Fruit fly (Drosophila melanogaster) whole organism, embryonic: ENCODE data around the gene CG43737.

Experiments
- Asciz ChIP-seq: fragments of 200-800 bp; sonication (Bioruptor generic); optimal IDR thresholded peaks from 2 replicates; lab custom pipeline; 2017; ENCODE audit warnings: missing biosample characterization, mild to moderate bottlenecking, missing genetic modification characterization, missing genetic modification reagents
- Atf6 ChIP-seq: fragments of 200-800 bp; sonication (Bioruptor generic); IDR thresholded peaks from 2 replicates; pipeline ENCODE4 v1.3.6; 2022; ENCODE audit warnings: missing biosample characterization, missing genetic modification characterization
- CG10267 ChIP-seq: fragments of 200-800 bp; sonication (Bioruptor generic); optimal IDR thresholded peaks from 2 replicates; lab custom pipeline; 2018; ENCODE audit warnings: missing biosample characterization, mild to moderate bottlenecking, missing genetic modification characterization, moderate library complexity
- CG10274 ChIP-seq: fragments of 200-800 bp; sonication (Bioruptor generic); optimal IDR thresholded peaks from 3 replicates; lab custom pipeline; 2017; ENCODE audit warnings: missing biosample characterization, mild to moderate bottlenecking, missing genetic modification characterization
- CG10321 ChIP-seq: fragments of 200-800 bp; sonication (Bioruptor generic); IDR thresholded peaks from 2 replicates; pipeline ENCODE4 v1.3.6; 2022; ENCODE audit warnings: missing biosample characterization, missing genetic modification characterization
- CG11247 ChIP-seq: fragments of 200-800 bp; sonication (Bioruptor generic); IDR thresholded peaks from 2 replicates; pipeline ENCODE4 v1.3.6; 2022; ENCODE audit warnings: missing biosample characterization, missing genetic modification characterization
- CG13624 ChIP-seq: fragments of 200-800 bp; sonication (Bioruptor generic); optimal IDR thresholded peaks from 2 replicates; lab custom pipeline; 2016; ENCODE audit warnings: missing biosample characterization, missing genetic modification characterization
- CG1792 ChIP-seq: fragments of 200-800 bp; sonication (Bioruptor generic); optimal IDR thresholded peaks from 2 replicates; lab custom pipeline; 2016; ENCODE audit warnings: missing biosample characterization, missing genetic modification characterization
- CG1832 ChIP-seq: fragments of 200-800 bp; sonication (Bioruptor generic); optimal IDR thresholded peaks from 2 replicates; lab custom pipeline; 2017; ENCODE audit warnings: missing biosample characterization, mild to moderate bottlenecking, missing genetic modification characterization, inconsistent platforms
- CG2199 ChIP-seq: fragments of 200-800 bp; sonication (Bioruptor generic); IDR thresholded peaks from 3 replicates; pipeline ENCODE4 v1.3.6; 2022; ENCODE audit warnings: missing biosample characterization, missing genetic modification characterization
- CG3163 ChIP-seq: fragments of 200-800 bp; sonication (Bioruptor generic); optimal IDR thresholded peaks from 3 replicates; lab custom pipeline; 2016; ENCODE audit warnings: missing biosample characterization, missing genetic modification characterization
- CG3995 ChIP-seq: fragments of 200-800 bp; sonication (Bioruptor generic); optimal IDR thresholded peaks from 3 replicates; lab custom pipeline; 2016; ENCODE audit warnings: missing biosample characterization, missing genetic modification characterization
- CG42726 ChIP-seq: fragments of 200-800 bp; sonication (Bioruptor generic); IDR thresholded peaks from 2 replicates; pipeline ENCODE4 v1.3.6; 2022; ENCODE audit warnings: missing biosample characterization, missing genetic modification characterization; ENCODE audit not compliant: partially characterized antibody
- CG4707 ChIP-seq: fragments of 200-800 bp; sonication (Bioruptor generic); optimal IDR thresholded peaks from 2 replicates; lab custom pipeline; 2018; ENCODE audit warnings: missing biosample characterization, mild to moderate bottlenecking, missing genetic modification characterization, moderate library complexity
- CG4820 ChIP-seq: fragments of 200-800 bp; sonication (Bioruptor generic); optimal IDR thresholded peaks from 3 replicates; lab custom pipeline; 2016; ENCODE audit warnings: missing biosample characterization, missing genetic modification characterization
- CG6765 ChIP-seq: fragments of 200-800 bp; sonication (Bioruptor generic); optimal IDR thresholded peaks from 3 replicates; lab custom pipeline; 2017; ENCODE audit warnings: missing biosample characterization, mild to moderate bottlenecking, missing genetic modification characterization
- CG6854 ChIP-seq: fragments of 200-800 bp; sonication (Bioruptor generic); optimal IDR thresholded peaks from 3 replicates; lab custom pipeline; 2017; ENCODE audit warnings: missing biosample characterization, mild to moderate bottlenecking, missing genetic modification characterization
- CG7271 ChIP-seq: fragments of 200-800 bp; sonication (Bioruptor generic); optimal IDR thresholded peaks from 2 replicates; lab custom pipeline; 2018; ENCODE audit warnings: missing biosample characterization, mild to moderate bottlenecking, missing genetic modification characterization, moderate library complexity
- CG8281 ChIP-seq: fragments of 200-800 bp; sonication (Bioruptor generic); optimal IDR thresholded peaks from 2 replicates; lab custom pipeline; 2018; ENCODE audit warnings: missing biosample characterization, mild to moderate bottlenecking, missing genetic modification characterization, moderate library complexity
- CG8290 ChIP-seq, 3 experiments: fragments of 200-800 bp; sonication (Bioruptor generic); optimal IDR thresholded peaks; 2 replicates each; lab custom pipeline; 2016 to 2019; ENCODE audit warnings: missing biosample characterization in 3 of 3, missing genetic modification characterization in 3 of 3, mild to moderate bottlenecking in 2 of 3, moderate library complexity in 1 of 3
- CG9215 ChIP-seq: fragments of 200-800 bp; sonication (Bioruptor generic); IDR thresholded peaks from 2 replicates; pipeline ENCODE4 v1.3.6; 2022; ENCODE audit warnings: missing biosample characterization, missing genetic modification characterization
- Dref ChIP-seq: fragments of 200-800 bp; sonication (Bioruptor generic); IDR thresholded peaks from 2 replicates; pipeline ENCODE4 v1.3.6; 2022; ENCODE audit warnings: missing biosample characterization, missing genetic modification characterization
- Hand ChIP-seq: fragments of 200-800 bp; sonication (Bioruptor generic); optimal IDR thresholded peaks from 2 replicates; lab custom pipeline; 2017; ENCODE audit warnings: mild to moderate bottlenecking, missing biosample characterization, missing genetic modification reagents, missing genetic modification characterization
- HmgD ChIP-seq: fragments of 200-800 bp; sonication (Bioruptor generic); optimal IDR thresholded peaks from 3 replicates; lab custom pipeline; 2016; ENCODE audit warnings: missing biosample characterization, missing genetic modification characterization
- Hr39 ChIP-seq: fragments of >200 bp; optimal IDR thresholded peaks from 2 replicates; lab custom pipeline; 2017
- Hr78 ChIP-seq, 2 experiments: fragments of 200-800 bp in 1 of 2; fragments of >200 bp in 1 of 2; sonication (Bioruptor generic) in 1 of 2; optimal IDR thresholded peaks; 2 replicates each; lab custom pipeline; 2017 to 2019; ENCODE audit warnings: missing biosample characterization in 2 of 2, missing genetic modification characterization in 2 of 2, mild to moderate bottlenecking in 1 of 2, moderate library complexity in 1 of 2
- Ssrp ChIP-seq: fragments of 200-800 bp; sonication (Bioruptor generic); optimal IDR thresholded peaks from 2 replicates; lab custom pipeline; 2018; ENCODE audit warnings: missing biosample characterization, mild to moderate bottlenecking, missing genetic modification characterization, moderate library complexity
- Trl ChIP-seq, 3 experiments: fragments of >200 bp in 2 of 3; fragments of 200-800 bp in 1 of 3; sonication (Bioruptor generic) in 1 of 3; optimal IDR thresholded peaks; 2 replicates in 1 of 3; 3 replicates in 2 of 3; lab custom pipeline; 2016 to 2017; ENCODE audit warnings: missing biosample characterization in 1 of 3, missing genetic modification characterization in 1 of 3
- cg ChIP-seq: fragments of 200-800 bp; sonication (Bioruptor generic); optimal IDR thresholded peaks from 3 replicates; lab custom pipeline; 2019; ENCODE audit warnings: missing biosample characterization, mild to moderate bottlenecking, missing genetic modification characterization, moderate library complexity
- chn ChIP-seq: fragments of 200-800 bp; sonication (Bioruptor generic); optimal IDR thresholded peaks from 2 replicates; lab custom pipeline; 2016; ENCODE audit warnings: missing biosample characterization, missing genetic modification characterization
- crol ChIP-seq: fragments of 200-800 bp; sonication (Bioruptor generic); IDR thresholded peaks from 2 replicates; pipeline ENCODE4 v1.3.6; 2022; ENCODE audit warnings: missing biosample characterization, missing genetic modification characterization
- ftz-f1 ChIP-seq: fragments of 200-800 bp; sonication (Bioruptor generic); optimal IDR thresholded peaks from 2 replicates; lab custom pipeline; 2016; ENCODE audit warnings: missing biosample characterization, missing genetic modification characterization
- gcm ChIP-seq: fragments of 200-800 bp; sonication (Bioruptor generic); optimal IDR thresholded peaks from 2 replicates; lab custom pipeline; 2019; ENCODE audit warnings: missing biosample characterization, mild to moderate bottlenecking, missing genetic modification characterization, moderate library complexity
- knrl ChIP-seq: fragments of 200-800 bp; sonication (Bioruptor generic); IDR thresholded peaks from 3 replicates; pipeline ENCODE4 v1.3.6; 2022; ENCODE audit warnings: missing biosample characterization, missing genetic modification characterization; ENCODE audit not compliant: partially characterized antibody
- lola ChIP-seq, 3 experiments: fragments of >200 bp in 2 of 3; fragments of 200-800 bp in 1 of 3; sonication (Bioruptor generic) in 1 of 3; optimal IDR thresholded peaks; 2 replicates each; lab custom pipeline; 2017 to 2019; ENCODE audit warnings: missing biosample characterization in 3 of 3, missing genetic modification characterization in 3 of 3, mild to moderate bottlenecking in 1 of 3, moderate library complexity in 1 of 3
- lov ChIP-seq, 2 experiments: fragments of 200-800 bp in 1 of 2; fragments of >200 bp in 1 of 2; sonication (Bioruptor generic) in 1 of 2; IDR thresholded peaks in 1 of 2; optimal IDR thresholded peaks in 1 of 2; 2 replicates in 1 of 2; 3 replicates in 1 of 2; pipeline versions ENCODE4 v1.3.6 to Lab custom; 2017 to 2022; ENCODE audit warnings: missing biosample characterization in 1 of 2, missing genetic modification characterization in 1 of 2
- oc ChIP-seq: fragments of 200-800 bp; sonication (Bioruptor generic); optimal IDR thresholded peaks from 2 replicates; lab custom pipeline; 2018; ENCODE audit warnings: missing biosample characterization, mild to moderate bottlenecking, missing genetic modification characterization, moderate library complexity
- otp ChIP-seq: fragments of 200-800 bp; sonication (Bioruptor generic); IDR thresholded peaks from 3 replicates; pipeline ENCODE4, ENCODE4 v1.3.6; 2022; ENCODE audit warnings: missing biosample characterization, missing genetic modification characterization
- pan ChIP-seq, 4 experiments: fragments of >200 bp in 3 of 4; fragments of 200-800 bp in 1 of 4; sonication (Bioruptor generic) in 1 of 4; optimal IDR thresholded peaks in 3 of 4; IDR thresholded peaks in 1 of 4; 2 replicates each; pipeline versions ENCODE4 v1.3.6 to Lab custom; 2017 to 2022; ENCODE audit warnings: missing biosample characterization in 2 of 4, missing genetic modification characterization in 2 of 4, mixed read lengths in 1 of 4
- phol ChIP-seq: fragments of 200-800 bp; sonication (Bioruptor generic); optimal IDR thresholded peaks from 3 replicates; lab custom pipeline; 2018; ENCODE audit warnings: missing biosample characterization, mild to moderate bottlenecking, missing genetic modification characterization, moderate library complexity
- rib ChIP-seq: fragments of 200-800 bp; sonication (Bioruptor generic); IDR thresholded peaks from 2 replicates; pipeline ENCODE4 v1.3.6; 2022; ENCODE audit warnings: missing biosample characterization, missing genetic modification characterization
- sim ChIP-seq: fragments of 200-800 bp; sonication (Bioruptor generic); IDR thresholded peaks from 2 replicates; pipeline ENCODE4 v1.3.6; 2022; ENCODE audit warnings: missing biosample characterization, missing genetic modification characterization
- wdn ChIP-seq: fragments of 200-800 bp; sonication (Bioruptor generic); IDR thresholded peaks from 2 replicates; pipeline ENCODE4 v1.3.6; 2022; ENCODE audit warnings: missing biosample characterization, missing genetic modification characterization
- yki ChIP-seq: fragments of >200 bp; optimal IDR thresholded peaks from 3 replicates; lab custom pipeline; 2018
- zf30C ChIP-seq: fragments of 200-800 bp; sonication (Bioruptor generic); optimal IDR thresholded peaks from 3 replicates; lab custom pipeline; 2018; ENCODE audit warnings: missing biosample characterization, mild to moderate bottlenecking, missing genetic modification characterization

CG43737 gene

dm6 chrX:15138994-15139863, 36.0 kb upstream of the CG43737 start, which contains the start of gene RpL37-1 (continued):
- TF ChIP-seq CG6765 (peak; percentile 71), zf30C (GFP tag; lab: Kevin White, UChicago) (no peak), sim (GFP tag; lab: Robert Waterston, UW) (no peak), CG1792 (GFP tag; lab: Kevin White, UChicago) (peak; percentile 68), CG4820 (GFP tag; lab: Kevin White, UChicago) (no peak), CG6854 (GFP tag; lab: Kevin White, UChicago) (peak; percentile 51), CG11247 (GFP tag; lab: Robert Waterston, UW) (peak; percentile 67), CG9215 (no peak), Hr39 (no peak), CG8281 (tag; lab: Kevin White, UChicago) (peak; percentile 4), lov (optimal IDR thresholded peaks at IDR 0.05; lab: Kevin White, UChicago) (no peak), lov (GFP tag; IDR thresholded peaks at IDR 0.05; lab: Robert Waterston, UW) (peak; percentile 83), Hand (peak; percentile 37), knrl (peak; percentile 77), CG10274 (GFP tag; lab: Kevin White, UChicago) (peak; percentile 49), otp (GFP tag; lab: Robert Waterston, UW) (peak; percentile 68; the same call in 2 of the 3 replicates), Atf6 (peak; percentile 68)
- TF ChIP-seq, all 482 proteins: peak for 370

- TF ChIP-seq Asciz (GFP tag; lab: Kevin White, UChicago) (no peak), lola (GFP tag; optimal IDR thresholded peaks at IDR 0.05; lab: Kevin White, UChicago) (no peak), Ssrp (no peak), CG3995 (GFP tag; lab: Kevin White, UChicago) (no peak), gcm (GFP tag; lab: Kevin White, UChicago) (no peak), Trl (optimal IDR thresholded peaks at IDR 0.05; lab: Kevin White, UChicago) (peak; percentile 44 to 45), Trl (GFP tag; optimal IDR thresholded peaks at IDR 0.05; lab: Kevin White, UChicago) (no peak), Dref (GFP tag; lab: Robert Waterston, UW) (no peak), CG10321 (GFP tag; lab: Robert Waterston, UW) (peak; percentile 39; the same call in 1 of the 2 replicates), CG9215 (no peak), yki (lab: Kevin White, UChicago) (no peak), CG7271 (tag; lab: Kevin White, UChicago) (no peak), CG42726 (GFP tag; lab: Robert Waterston, UW) (no peak), ftz-f1 (no peak), CG13624 (no peak), rib (GFP tag; lab: Robert Waterston, UW) (no peak), phol (tag; lab: Kevin White, UChicago) (no peak), CG2199 (GFP tag; lab: Robert Waterston, UW) (no peak), oc (tag; lab: Kevin White, UChicago) (peak; percentile 37), cg (peak; percentile 58), HmgD (GFP tag; lab: Kevin White, UChicago) (no peak), CG4707 (no peak), CG1832 (GFP tag; lab: Kevin White, UChicago) (peak; percentile 68), crol (GFP tag; lab: Robert Waterston, UW) (0 out of 2 replicates have a peak, but pooled peaks have one; percentile 17), CG3163 (peak; percentile 46), CG10267 (tag; lab: Kevin White, UChicago) (no peak), CG8290 (GFP tag; optimal IDR thresholded peaks at IDR 0.05; lab: Kevin White, UChicago) (peak; percentile 66), CG8290 (tag; optimal IDR thresholded peaks at IDR 0.05; lab: Kevin White, UChicago) (peak in 1 of 2 experiments; percentile 39), chn (GFP tag; lab: Kevin White, UChicago) (no peak), Hr78 (GFP tag; optimal IDR thresholded peaks at IDR 0.05; lab: Kevin White, UChicago) (peak in 1 of 2 experiments; percentile 17), wdn (no peak), pan (optimal IDR thresholded peaks at IDR 0.05; lab: Kevin White, UChicago) (no peak), pan (GFP tag; optimal IDR thresholded peaks at IDR 0.05 in 1 of 2, IDR thresholded peaks at IDR 0.05 in 1 of 2) (no peak)
Measured at dm6 chrX:15143267-15143830, 31.9 kb upstream of the CG43737 start.
